Fruit fly (Drosophila melanogaster) whole organism, adult: ENCODE results near the gene et.

Experiments used
- CG12768 ChIP-seq: fragments of 200-800 bp; sonication (Bioruptor generic); optimal IDR thresholded peaks from 2 replicates; lab custom pipeline; 2017; ENCODE audit warnings: missing biosample characterization, missing genetic modification characterization, mild to moderate bottlenecking, moderate library complexity, missing genetic modification reagents
- ovo ChIP-seq: fragments of 200-800 bp; sonication (Bioruptor generic); optimal IDR thresholded peaks from 2 replicates; lab custom pipeline; 2016; ENCODE audit warnings: missing biosample characterization, missing genetic modification characterization

dm6 chrX:19701611-19702010, 25.9 kb upstream of the et start, which contains the start of gene Tcs4:
- TF ChIP-seq CG12768 (GFP tag; lab: Kevin White, UChicago) (no peak), ovo (no peak)
